Worm (Caenorhabditis elegans) whole organism, late embryonic: ENCODE results near the gene dyf-3.

ENCODE experiments used
- F13H6.1 ChIP-seq: sonication (generic microtip); optimal IDR thresholded peaks from 2 replicates; lab custom pipeline; 2016; ENCODE audit warnings: missing genetic modification characterization, missing compliant biosample characterization
- K02D7.2 ChIP-seq: sonication (generic microtip); optimal IDR thresholded peaks from 2 replicates; lab custom pipeline; 2017; ENCODE audit warnings: mild to moderate bottlenecking, missing genetic modification characterization, missing compliant biosample characterization
- T23F11.4 ChIP-seq: fragments of 200-800 bp; sonication (Bioruptor generic); optimal IDR thresholded peaks from 2 replicates; lab custom pipeline; 2018; ENCODE audit warnings: mild to moderate bottlenecking, missing genetic modification characterization, missing compliant biosample characterization
- Y22D7AL.16 ChIP-seq: sonication (generic microtip); optimal IDR thresholded peaks from 2 replicates; lab custom pipeline; 2016; ENCODE audit warnings: missing genetic modification characterization, missing compliant biosample characterization
- ceh-18 ChIP-seq: sonication (generic microtip); optimal IDR thresholded peaks from 2 replicates; lab custom pipeline; 2016; ENCODE audit warnings: missing genetic modification characterization, missing compliant biosample characterization
- ceh-30 ChIP-seq: fragments of 150-350 bp; optimal IDR thresholded peaks from 2 replicates; lab custom pipeline; 2014; ENCODE audit warnings: missing biosample characterization, missing genetic modification characterization
- ceh-31 ChIP-seq: sonication (generic microtip); optimal IDR thresholded peaks from 2 replicates; lab custom pipeline; 2016; ENCODE audit warnings: missing genetic modification characterization, missing compliant biosample characterization
- ceh-34 ChIP-seq: sonication (generic microtip); optimal IDR thresholded peaks from 2 replicates; lab custom pipeline; 2016; ENCODE audit warnings: mild to moderate bottlenecking, missing genetic modification characterization, missing compliant biosample characterization
- che-1 ChIP-seq: sonication (generic microtip); optimal IDR thresholded peaks from 2 replicates; lab custom pipeline; 2016; ENCODE audit warnings: mild to moderate bottlenecking, missing genetic modification characterization, missing compliant biosample characterization
- dve-1 ChIP-seq: sonication (generic microtip); optimal IDR thresholded peaks from 2 replicates; lab custom pipeline; 2017; ENCODE audit warnings: antibody characterized with exemption, mild to moderate bottlenecking, missing genetic modification characterization, missing compliant biosample characterization
- ets-4 ChIP-seq: sonication (generic microtip); optimal IDR thresholded peaks from 2 replicates; lab custom pipeline; 2016; ENCODE audit warnings: missing genetic modification characterization, missing compliant biosample characterization
- eyg-1 ChIP-seq: sonication (generic microtip); optimal IDR thresholded peaks from 2 replicates; lab custom pipeline; 2016; ENCODE audit warnings: missing genotype, missing genetic modification characterization, missing compliant biosample characterization
- fax-1 ChIP-seq: sonication (generic microtip); optimal IDR thresholded peaks from 2 replicates; lab custom pipeline; 2016; ENCODE audit warnings: missing genotype, missing genetic modification characterization, missing compliant biosample characterization
- fkh-10 ChIP-seq: fragments of 150-350 bp; optimal IDR thresholded peaks from 2 replicates; lab custom pipeline; 2014; ENCODE audit warnings: missing biosample characterization, missing genetic modification reagents, missing genetic modification characterization
- madf-2 ChIP-seq: sonication (generic microtip); optimal IDR thresholded peaks from 2 replicates; lab custom pipeline; 2017; ENCODE audit warnings: missing genetic modification characterization, missing compliant biosample characterization
- mec-3 ChIP-seq: sonication (generic microtip); optimal IDR thresholded peaks from 2 replicates; lab custom pipeline; 2016; ENCODE audit warnings: borderline replicate concordance, missing genetic modification characterization, missing compliant biosample characterization
- nfya-1 ChIP-seq: sonication (generic microtip); optimal IDR thresholded peaks from 2 replicates; lab custom pipeline; 2017; ENCODE audit warnings: missing genetic modification characterization, mild to moderate bottlenecking, missing compliant biosample characterization, antibody characterized with exemption, moderate library complexity
- nhr-232 ChIP-seq: sonication (generic microtip); optimal IDR thresholded peaks from 2 replicates; lab custom pipeline; 2016; ENCODE audit warnings: missing genetic modification characterization, missing compliant biosample characterization
- odd-2 ChIP-seq: sonication (generic microtip); optimal IDR thresholded peaks from 2 replicates; lab custom pipeline; 2017; ENCODE audit warnings: antibody characterized with exemption, mild to moderate bottlenecking, missing genetic modification characterization, missing compliant biosample characterization
- pat-9 ChIP-seq: fragments of 200-800 bp; sonication (Bioruptor generic); optimal IDR thresholded peaks from 2 replicates; lab custom pipeline; 2018; ENCODE audit warnings: mild to moderate bottlenecking, missing genetic modification characterization, moderate library complexity, missing compliant biosample characterization
- pros-1 ChIP-seq: fragments of 150-350 bp; optimal IDR thresholded peaks from 2 replicates; lab custom pipeline; 2014; ENCODE audit warnings: missing biosample characterization, missing genetic modification reagents, missing genetic modification characterization
- ref-2 ChIP-seq: sonication (generic microtip); optimal IDR thresholded peaks from 2 replicates; lab custom pipeline; 2016; ENCODE audit warnings: missing genetic modification characterization, missing compliant biosample characterization
- sox-4 ChIP-seq: sonication (generic microtip); optimal IDR thresholded peaks from 2 replicates; lab custom pipeline; 2017; ENCODE audit warnings: mild to moderate bottlenecking, missing genetic modification characterization, inconsistent platforms, missing compliant biosample characterization
- tbx-2 ChIP-seq: sonication (generic microtip); optimal IDR thresholded peaks from 2 replicates; lab custom pipeline; 2016; ENCODE audit warnings: missing genetic modification characterization, missing compliant biosample characterization
- unc-42 ChIP-seq: sonication (generic microtip); optimal IDR thresholded peaks from 2 replicates; lab custom pipeline; 2016; ENCODE audit warnings: missing genotype, missing genetic modification characterization, missing compliant biosample characterization

Gene dyf-3

ce11 chrIV:3349977-3350580 lies 49.0 kb downstream of the dyf-3 start, which contains the start of gene elks-1:
TSS of gene elks-1 (minus strand) at chrIV:3350027.
- TF ChIP-seq ceh-34 (tag; lab: Kevin White, UChicago) = peak; percentile 27
- no peak for TF ChIP-seq fkh-10 (GFP tag; lab: Kevin White, UChicago)
- TF ChIP-seq dve-1 (tag; lab: Kevin White, UChicago) = no peak
- TF ChIP-seq nfya-1 (tag; lab: Kevin White, UChicago) = peak; percentile 53
- no peak for TF ChIP-seq F13H6.1
- TF ChIP-seq tbx-2 (tag; lab: Kevin White, UChicago) = peak; percentile 17
- no peak for TF ChIP-seq unc-42 (tag; lab: Kevin White, UChicago)
- peak; percentile 11 for TF ChIP-seq ceh-31
- no peak for TF ChIP-seq Y22D7AL.16 (tag; lab: Kevin White, UChicago)
- no peak for TF ChIP-seq eyg-1 (tag; lab: Kevin White, UChicago)
- TF ChIP-seq ref-2 = peak; percentile 28

ce11 chrIV:3348334-3348733 lies 50.7 kb downstream of the dyf-3 start:
- TF ChIP-seq dve-1 (tag; lab: Kevin White, UChicago) (no peak), fax-1 (tag; lab: Kevin White, UChicago) (no peak), odd-2 (tag; lab: Kevin White, UChicago) (no peak), Y22D7AL.16 (tag; lab: Kevin White, UChicago) (no peak), pros-1 (tag; lab: Kevin White, UChicago) (no peak), ets-4 (tag; lab: Kevin White, UChicago) (no peak), madf-2 (tag; lab: Kevin White, UChicago) (no peak), K02D7.2 (tag; lab: Kevin White, UChicago) (no peak), T23F11.4 (GFP tag; lab: Kevin White, UChicago) (no peak), che-1 (tag; lab: Kevin White, UChicago) (no peak), pat-9 (tag; lab: Kevin White, UChicago) (no peak), sox-4 (no peak), nhr-232 (tag; lab: Kevin White, UChicago) (no peak), ceh-30 (tag; lab: Kevin White, UChicago) (no peak), ceh-18 (no peak), mec-3 (tag; lab: Kevin White, UChicago) (no peak)
